Fruit fly (Drosophila melanogaster) whole organism, embryonic: Measurements from ENCODE around the gene RpS15Aa.

Source experiments
- Atf6 ChIP-seq: fragments of 200-800 bp; sonication (Bioruptor generic); IDR thresholded peaks from 2 replicates; pipeline ENCODE4 v1.3.6; 2022; ENCODE audit warnings: missing biosample characterization, missing genetic modification characterization
- Blimp-1 ChIP-seq: fragments of 200-800 bp; sonication (Bioruptor generic); optimal IDR thresholded peaks from 3 replicates; lab custom pipeline; 2018; ENCODE audit warnings: missing biosample characterization, missing genetic modification characterization, mild to moderate bottlenecking, moderate library complexity, missing genetic modification reagents
- CG10209 ChIP-seq: fragments of 200-800 bp; sonication (Bioruptor generic); optimal IDR thresholded peaks from 3 replicates; lab custom pipeline; 2017; ENCODE audit warnings: missing biosample characterization, mild to moderate bottlenecking, missing genetic modification characterization, missing genetic modification reagents
- CG11456 ChIP-seq: fragments of 200-800 bp; sonication (Bioruptor generic); IDR thresholded peaks from 3 replicates; pipeline ENCODE4 v1.3.6; 2022; ENCODE audit warnings: missing biosample characterization, missing genetic modification characterization
- CG11696 ChIP-seq: fragments of 200-800 bp; sonication (Bioruptor generic); IDR thresholded peaks from 2 replicates; pipeline ENCODE4 v1.3.6; 2022; ENCODE audit warnings: missing biosample characterization, missing genetic modification characterization
- CG12155 ChIP-seq: fragments of 200-800 bp; sonication (Bioruptor generic); optimal IDR thresholded peaks from 3 replicates; lab custom pipeline; 2016; ENCODE audit warnings: missing biosample characterization, missing genetic modification characterization
- CG12219 ChIP-seq: fragments of 200-800 bp; sonication (Bioruptor generic); optimal IDR thresholded peaks from 3 replicates; lab custom pipeline; 2018; ENCODE audit warnings: missing biosample characterization, mild to moderate bottlenecking, missing genetic modification characterization
- CG15011 ChIP-seq: fragments of 200-800 bp; sonication (Bioruptor generic); optimal IDR thresholded peaks from 3 replicates; lab custom pipeline; 2018; ENCODE audit warnings: missing biosample characterization, mild to moderate bottlenecking, missing genetic modification characterization
- CG1603 ChIP-seq: fragments of 200-800 bp; sonication (Bioruptor generic); optimal IDR thresholded peaks from 2 replicates; lab custom pipeline; 2019; ENCODE audit warnings: missing biosample characterization, mild to moderate bottlenecking, missing genetic modification characterization, moderate library complexity
- CG17186 ChIP-seq: fragments of 200-800 bp; sonication (Bioruptor generic); optimal IDR thresholded peaks from 3 replicates; lab custom pipeline; 2017; ENCODE audit warnings: missing biosample characterization, missing genetic modification reagents, missing genetic modification characterization
- CG17385 ChIP-seq: fragments of 200-800 bp; sonication (Bioruptor generic); optimal IDR thresholded peaks from 3 replicates; lab custom pipeline; 2018; ENCODE audit warnings: missing biosample characterization, mild to moderate bottlenecking, missing genetic modification characterization
- CG17612 ChIP-seq: fragments of 200-800 bp; sonication (Bioruptor generic); IDR thresholded peaks from 2 replicates; pipeline ENCODE4 v1.3.6; 2022; ENCODE audit warnings: missing biosample characterization, missing genetic modification characterization
- CG17829 ChIP-seq: fragments of 200-800 bp; optimal IDR thresholded peaks from 2 replicates; lab custom pipeline; 2019; ENCODE audit warnings: missing biosample characterization, mild to moderate bottlenecking, missing genetic modification characterization, moderate library complexity
- CG2120 ChIP-seq: fragments of 200-800 bp; sonication (Bioruptor generic); optimal IDR thresholded peaks from 3 replicates; lab custom pipeline; 2016; ENCODE audit warnings: missing biosample characterization, missing genetic modification characterization
- CG2678 ChIP-seq: fragments of 200-800 bp; sonication (Bioruptor generic); optimal IDR thresholded peaks from 3 replicates; lab custom pipeline; 2019; ENCODE audit warnings: missing biosample characterization, mild to moderate bottlenecking, missing genetic modification characterization, moderate library complexity
- CG30020 ChIP-seq: fragments of 200-800 bp; optimal IDR thresholded peaks from 2 replicates; lab custom pipeline; 2019; ENCODE audit warnings: missing biosample characterization, mild to moderate bottlenecking, missing genetic modification characterization, moderate library complexity
- CG4820 ChIP-seq: fragments of 200-800 bp; sonication (Bioruptor generic); optimal IDR thresholded peaks from 3 replicates; lab custom pipeline; 2016; ENCODE audit warnings: missing biosample characterization, missing genetic modification characterization
- CG7556 ChIP-seq: fragments of 200-800 bp; sonication (Bioruptor generic); optimal IDR thresholded peaks from 2 replicates; lab custom pipeline; 2017; ENCODE audit warnings: missing biosample characterization, mild to moderate bottlenecking, missing genetic modification characterization
- CG8290 ChIP-seq, 3 experiments: fragments of 200-800 bp; sonication (Bioruptor generic); optimal IDR thresholded peaks; 2 replicates each; lab custom pipeline; 2016 to 2019; ENCODE audit warnings: missing biosample characterization in 3 of 3, missing genetic modification characterization in 3 of 3, mild to moderate bottlenecking in 2 of 3, moderate library complexity in 1 of 3
- CG8388 ChIP-seq: fragments of 200-800 bp; sonication (Bioruptor generic); optimal IDR thresholded peaks from 2 replicates; lab custom pipeline; 2019; ENCODE audit warnings: missing biosample characterization, mild to moderate bottlenecking, missing genetic modification characterization, moderate library complexity
- CG9609 ChIP-seq: fragments of 200-800 bp; sonication (Bioruptor generic); optimal IDR thresholded peaks from 3 replicates; lab custom pipeline; 2016; ENCODE audit warnings: missing biosample characterization, missing genetic modification characterization
- Dbx ChIP-seq: fragments of 200-800 bp; sonication (Bioruptor generic); IDR thresholded peaks from 3 replicates; pipeline ENCODE4 v1.3.6; 2022; ENCODE audit warnings: missing biosample characterization, missing genetic modification characterization
- Dip3 ChIP-seq: fragments of 200-800 bp; sonication (Bioruptor generic); optimal IDR thresholded peaks from 3 replicates; lab custom pipeline; 2016; ENCODE audit warnings: missing biosample characterization, missing genetic modification characterization
- Dll ChIP-seq: fragments of 200-800 bp; sonication (Bioruptor generic); IDR thresholded peaks from 4 replicates; pipeline ENCODE4 v1.3.6; 2022; ENCODE audit warnings: missing biosample characterization, missing genetic modification characterization; ENCODE audit not compliant: partially characterized antibody
- E2f2 ChIP-seq: fragments of 200-800 bp; sonication (Bioruptor generic); IDR thresholded peaks from 2 replicates; pipeline ENCODE4 v1.3.6; 2022; ENCODE audit warnings: missing biosample characterization, missing genetic modification characterization
- Fer1 ChIP-seq: fragments of 200-800 bp; sonication (Bioruptor generic); optimal IDR thresholded peaks from 2 replicates; lab custom pipeline; 2017; ENCODE audit warnings: missing biosample characterization, mild to moderate bottlenecking, missing genetic modification characterization
- Fer3 ChIP-seq: fragments of 200-800 bp; sonication (Bioruptor generic); optimal IDR thresholded peaks from 2 replicates; lab custom pipeline; 2018; ENCODE audit warnings: missing biosample characterization, mild to moderate bottlenecking, missing genetic modification characterization, moderate library complexity
- HHEX ChIP-seq: fragments of 200-800 bp; sonication (Bioruptor generic); optimal IDR thresholded peaks from 3 replicates; lab custom pipeline; 2017; ENCODE audit warnings: missing biosample characterization, mild to moderate bottlenecking, missing genetic modification characterization, missing genetic modification reagents
- HmgZ ChIP-seq: fragments of 200-800 bp; sonication (Bioruptor generic); optimal IDR thresholded peaks from 2 replicates; lab custom pipeline; 2018; ENCODE audit warnings: missing biosample characterization, mild to moderate bottlenecking, missing genetic modification characterization
- Meics ChIP-seq: fragments of 200-800 bp; sonication (Bioruptor generic); optimal IDR thresholded peaks from 2 replicates; lab custom pipeline; 2017; ENCODE audit warnings: missing biosample characterization, mild to moderate bottlenecking, missing genetic modification characterization
- Trl ChIP-seq, 3 experiments: fragments of >200 bp in 2 of 3; fragments of 200-800 bp in 1 of 3; sonication (Bioruptor generic) in 1 of 3; optimal IDR thresholded peaks; 2 replicates in 1 of 3; 3 replicates in 2 of 3; lab custom pipeline; 2016 to 2017; ENCODE audit warnings: missing biosample characterization in 1 of 3, missing genetic modification characterization in 1 of 3
- ash1 ChIP-seq: fragments of 200-800 bp; sonication (Bioruptor generic); optimal IDR thresholded peaks from 2 replicates; lab custom pipeline; 2018; ENCODE audit warnings: missing biosample characterization, mild to moderate bottlenecking, missing genetic modification characterization
- caup ChIP-seq: fragments of 200-800 bp; sonication (Bioruptor generic); optimal IDR thresholded peaks from 3 replicates; lab custom pipeline; 2017; ENCODE audit warnings: missing biosample characterization, mild to moderate bottlenecking, missing genetic modification characterization, moderate library complexity; ENCODE audit not compliant: severe bottlenecking
- eve ChIP-seq, 2 experiments: fragments of >200 bp; optimal IDR thresholded peaks; 2 replicates each; lab custom pipeline; 2017; ENCODE audit warnings: missing biosample characterization in 2 of 2, missing genetic modification characterization in 2 of 2
- gem ChIP-seq: fragments of 200-800 bp; sonication (Bioruptor generic); optimal IDR thresholded peaks from 2 replicates; lab custom pipeline; 2019; ENCODE audit warnings: missing biosample characterization, mild to moderate bottlenecking, missing genetic modification characterization, moderate library complexity
- gsb ChIP-seq: fragments of 200-800 bp; sonication (Bioruptor generic); IDR thresholded peaks from 2 replicates; pipeline ENCODE4 v1.3.6; 2022; ENCODE audit warnings: missing biosample characterization, missing genetic modification characterization
- gt ChIP-seq: fragments of 200-800 bp; sonication (Bioruptor generic); IDR thresholded peaks from 2 replicates; pipeline ENCODE4 v1.3.6; 2022; ENCODE audit warnings: missing biosample characterization, missing genetic modification characterization
- hkb ChIP-seq, 2 experiments: fragments of 200-800 bp in 1 of 2; fragments of >200 bp in 1 of 2; sonication (Bioruptor generic) in 1 of 2; IDR thresholded peaks in 1 of 2; optimal IDR thresholded peaks in 1 of 2; 2 replicates each; pipeline versions ENCODE4 v1.3.6 to Lab custom; 2017 to 2022; ENCODE audit warnings: missing biosample characterization in 1 of 2, missing genetic modification characterization in 1 of 2
- ind ChIP-seq: fragments of 200-800 bp; sonication (Bioruptor generic); optimal IDR thresholded peaks from 3 replicates; lab custom pipeline; 2016; ENCODE audit warnings: missing biosample characterization, missing genetic modification characterization
- kay ChIP-seq: fragments of 200-800 bp; sonication (Bioruptor generic); optimal IDR thresholded peaks from 2 replicates; lab custom pipeline; 2016; ENCODE audit warnings: missing biosample characterization, missing genetic modification characterization
- mam ChIP-seq: fragments of 200-800 bp; sonication (Bioruptor generic); optimal IDR thresholded peaks from 3 replicates; lab custom pipeline; 2016; ENCODE audit warnings: missing biosample characterization, missing genetic modification characterization
- p53 ChIP-seq: fragments of 200-800 bp; sonication (Bioruptor generic); optimal IDR thresholded peaks from 2 replicates; lab custom pipeline; 2016; ENCODE audit warnings: missing biosample characterization, missing genetic modification characterization
- pho ChIP-seq: fragments of 200-800 bp; sonication (Bioruptor generic); optimal IDR thresholded peaks from 2 replicates; lab custom pipeline; 2016; ENCODE audit warnings: missing biosample characterization, missing genetic modification characterization
- pita ChIP-seq: fragments of 200-800 bp; sonication (Bioruptor generic); optimal IDR thresholded peaks from 2 replicates; lab custom pipeline; 2017; ENCODE audit warnings: missing biosample characterization, mild to moderate bottlenecking, missing genetic modification characterization
- pros ChIP-seq: fragments of 200-800 bp; sonication (Bioruptor generic); optimal IDR thresholded peaks from 3 replicates; lab custom pipeline; 2019; ENCODE audit warnings: missing biosample characterization, mild to moderate bottlenecking, missing genetic modification characterization, moderate library complexity
- psq ChIP-seq: fragments of 200-800 bp; sonication (Bioruptor generic); optimal IDR thresholded peaks from 2 replicates; lab custom pipeline; 2017; ENCODE audit warnings: missing biosample characterization, missing genetic modification characterization
- row ChIP-seq: fragments of 200-800 bp; sonication (Bioruptor generic); IDR thresholded peaks from 3 replicates; pipeline ENCODE4 v1.3.6; 2022; ENCODE audit warnings: missing biosample characterization, missing genetic modification characterization
- sisA ChIP-seq: fragments of 200-800 bp; sonication (Bioruptor generic); IDR thresholded peaks from 2 replicates; pipeline ENCODE4 v1.3.6; 2022; ENCODE audit warnings: missing biosample characterization, missing genetic modification characterization
- slp2 ChIP-seq: fragments of 200-800 bp; sonication (Bioruptor generic); optimal IDR thresholded peaks from 2 replicates; lab custom pipeline; 2016; ENCODE audit warnings: missing biosample characterization, missing genetic modification characterization

The RpS15Aa gene

dm6 chrX:13376520-13376919 lies 39.0 kb upstream of the RpS15Aa start (continued):
- no peak for TF ChIP-seq hkb (optimal IDR thresholded peaks at IDR 0.05; lab: Kevin White, UChicago)
- TF ChIP-seq hkb (GFP tag; IDR thresholded peaks at IDR 0.05; lab: Robert Waterston, UW), result peak; percentile 25; the same call in 1 of the 2 replicates
- peak; percentile 8 for TF ChIP-seq CG12155 (GFP tag; lab: Kevin White, UChicago)
- no peak for TF ChIP-seq pros (GFP tag; lab: Kevin White, UChicago)
- peak; percentile 29 for TF ChIP-seq Fer1
- TF ChIP-seq CG1603 (tag; lab: Kevin White, UChicago), result peak; percentile 3
- TF ChIP-seq Meics, result peak; percentile 37
- peak; percentile 24 for TF ChIP-seq CG10209 (GFP tag; lab: Kevin White, UChicago)
- TF ChIP-seq caup (GFP tag; lab: Kevin White, UChicago), result peak; percentile 25
- peak; percentile 12 for TF ChIP-seq CG8388 (GFP tag; lab: Kevin White, UChicago)
- TF ChIP-seq CG15011, result peak; percentile 6
- peak; percentile 29 for TF ChIP-seq mam
- no peak for TF ChIP-seq slp2 (GFP tag; lab: Kevin White, UChicago)
- TF ChIP-seq Dll, result no peak
- TF ChIP-seq sisA (GFP tag; lab: Robert Waterston, UW), result no peak
- TF ChIP-seq HHEX (GFP tag; lab: Kevin White, UChicago), result peak; percentile 27
- no peak for TF ChIP-seq gsb (GFP tag; lab: Robert Waterston, UW)
- no peak for TF ChIP-seq CG17186 (GFP tag; lab: Kevin White, UChicago)
- no peak for TF ChIP-seq Dip3 (GFP tag; lab: Kevin White, UChicago)
- no peak for TF ChIP-seq psq (GFP tag; lab: Kevin White, UChicago)
- peak; percentile 71 for TF ChIP-seq CG2120 (GFP tag; lab: Kevin White, UChicago)
- peak; percentile 15 for TF ChIP-seq CG9609 (GFP tag; lab: Kevin White, UChicago)
- TF ChIP-seq p53 (GFP tag; lab: Kevin White, UChicago), result no peak
- peak; percentile 15 for TF ChIP-seq pho (GFP tag; lab: Kevin White, UChicago)
- TF ChIP-seq Atf6 (GFP tag; lab: Robert Waterston, UW), result peak; percentile 30; the same call in 1 of the 2 replicates
- TF ChIP-seq CG11696 (GFP tag; lab: Robert Waterston, UW), result peak; percentile 82
- TF ChIP-seq gt (GFP tag; lab: Robert Waterston, UW), result no peak
- TF ChIP-seq eve (GFP tag; optimal IDR thresholded peaks at IDR 0.05; lab: Kevin White, UChicago), result peak in 1 of 2 experiments; percentile 18
- no peak for TF ChIP-seq Blimp-1 (GFP tag; lab: Kevin White, UChicago)
- peak; percentile 26 for TF ChIP-seq CG17385 (GFP tag; lab: Kevin White, UChicago)
- peak; percentile 51; the same call in 2 of the 3 replicates for TF ChIP-seq row (GFP tag; lab: Robert Waterston, UW)
- no peak for TF ChIP-seq pita (GFP tag; lab: Kevin White, UChicago)
- TF ChIP-seq CG8290 (GFP tag; optimal IDR thresholded peaks at IDR 0.05; lab: Kevin White, UChicago), result no peak
- TF ChIP-seq CG8290 (tag; optimal IDR thresholded peaks at IDR 0.05; lab: Kevin White, UChicago), result peak in 1 of 2 experiments; percentile 43
- peak; percentile 3 for TF ChIP-seq ind (GFP tag; lab: Kevin White, UChicago)
- peak; percentile 19 for TF ChIP-seq HmgZ (tag; lab: Kevin White, UChicago)
- TF ChIP-seq CG12219, result no peak
- TF ChIP-seq CG2678, result peak; percentile 50
- no peak for TF ChIP-seq ash1
- TF ChIP-seq Fer3 (tag; lab: Kevin White, UChicago), result no peak
- TF ChIP-seq Dbx (GFP tag; lab: Robert Waterston, UW), result 0 out of 3 replicates have a peak, but pooled peaks have one; percentile 8
- peak; percentile 47 for TF ChIP-seq gem (tag; lab: Kevin White, UChicago)
- TF ChIP-seq CG30020 (tag; lab: Kevin White, UChicago), result no peak
- no peak for TF ChIP-seq CG7556 (GFP tag; lab: Kevin White, UChicago)
- 0 out of 3 replicates have a peak, but pooled peaks have one; percentile 43 for TF ChIP-seq CG11456 (GFP tag; lab: Robert Waterston, UW)
- TF ChIP-seq Trl (optimal IDR thresholded peaks at IDR 0.05; lab: Kevin White, UChicago), result no peak
- peak; percentile 21 for TF ChIP-seq Trl (GFP tag; optimal IDR thresholded peaks at IDR 0.05; lab: Kevin White, UChicago)
- TF ChIP-seq kay (GFP tag; lab: Kevin White, UChicago), result no peak
- no peak for TF ChIP-seq CG4820 (GFP tag; lab: Kevin White, UChicago)
- TF ChIP-seq CG17612 (GFP tag; lab: Robert Waterston, UW), result no peak
- no peak for TF ChIP-seq CG17829 (tag; lab: Kevin White, UChicago)
- TF ChIP-seq E2f2 (GFP tag; lab: Robert Waterston, UW), result no peak
